Worm (Caenorhabditis elegans) whole organism, young adult: ENCODE measurements around the gene tir-1.

Source experiments
- B0019.2 ChIP-seq: fragments of 200-800 bp; sonication (Bioruptor generic); conservative IDR thresholded peaks from 2 replicates; pipeline ENCODE4 v1.3.6; 2022; ENCODE audit warnings: missing genetic modification reagents, missing genetic modification characterization, missing compliant biosample characterization
- B0261.1 ChIP-seq: sonication (generic microtip); optimal IDR thresholded peaks from 2 replicates; lab custom pipeline; 2016; ENCODE audit warnings: mild to moderate bottlenecking, missing genetic modification characterization, moderate library complexity, missing compliant biosample characterization
- C17E4.6 ChIP-seq: fragments of 200-800 bp; sonication (Bioruptor generic); IDR thresholded peaks from 2 replicates; pipeline ENCODE4 v1.3.6; 2022; ENCODE audit warnings: missing genetic modification reagents, missing genetic modification characterization, missing compliant biosample characterization
- D2030.7 ChIP-seq: fragments of 200-800 bp; sonication (Bioruptor generic); IDR thresholded peaks from 2 replicates; pipeline ENCODE4 v1.3.6; 2022; ENCODE audit warnings: missing genetic modification reagents, missing genetic modification characterization, missing compliant biosample characterization
- F10E7.11 ChIP-seq: sonication (generic microtip); optimal IDR thresholded peaks from 2 replicates; lab custom pipeline; 2017; ENCODE audit warnings: mild to moderate bottlenecking, missing genetic modification characterization, moderate library complexity, missing compliant biosample characterization
- F33H1.4 ChIP-seq: fragments of 200-800 bp; sonication (Bioruptor generic); IDR thresholded peaks from 2 replicates; pipeline ENCODE4 v1.3.6; 2022; ENCODE audit warnings: missing genetic modification reagents, missing genetic modification characterization, missing compliant biosample characterization
- F39B2.1 ChIP-seq: fragments of 200-800 bp; sonication (Bioruptor generic); IDR thresholded peaks from 2 replicates; pipeline ENCODE4 v1.3.6; 2022; ENCODE audit warnings: missing genetic modification reagents, missing genetic modification characterization, missing compliant biosample characterization
- F52B5.7 ChIP-seq: sonication (generic microtip); optimal IDR thresholded peaks from 2 replicates; lab custom pipeline; 2016; ENCODE audit warnings: mild to moderate bottlenecking, missing genetic modification characterization, missing compliant biosample characterization
- K11D2.4 ChIP-seq: fragments of 200-800 bp; sonication (Bioruptor generic); IDR thresholded peaks from 2 replicates; pipeline ENCODE4 v1.3.6; 2022; ENCODE audit warnings: missing genetic modification reagents, missing genetic modification characterization, missing compliant biosample characterization
- K12H6.12 ChIP-seq: fragments of 200-800 bp; sonication (Bioruptor generic); optimal IDR thresholded peaks from 2 replicates; lab custom pipeline; 2018; ENCODE audit warnings: mild to moderate bottlenecking, missing genetic modification characterization, missing compliant biosample characterization
- T07F8.4 ChIP-seq: sonication (generic microtip); optimal IDR thresholded peaks from 2 replicates; lab custom pipeline; 2016; ENCODE audit warnings: mild to moderate bottlenecking, missing genetic modification characterization, moderate library complexity, missing compliant biosample characterization
- T26A5.8 ChIP-seq: sonication (generic microtip); optimal IDR thresholded peaks from 2 replicates; lab custom pipeline; 2016; ENCODE audit warnings: missing genetic modification characterization, missing compliant biosample characterization
- Y53F4B.3 ChIP-seq: fragments of 200-800 bp; sonication (Bioruptor generic); IDR thresholded peaks from 2 replicates; pipeline ENCODE4 v1.3.6; 2022; ENCODE audit warnings: missing genetic modification reagents, missing genetic modification characterization, missing compliant biosample characterization
- ZK185.1 ChIP-seq: sonication (generic microtip); optimal IDR thresholded peaks from 2 replicates; lab custom pipeline; 2016; ENCODE audit warnings: mild to moderate bottlenecking, missing genetic modification characterization, missing compliant biosample characterization; ENCODE audit not compliant: poor library complexity, severe bottlenecking
- athp-1 ChIP-seq: sonication (generic microtip); optimal IDR thresholded peaks from 2 replicates; lab custom pipeline; 2017; ENCODE audit warnings: mild to moderate bottlenecking, missing genetic modification characterization, missing compliant biosample characterization
- ccch-3 ChIP-seq: fragments of 200-800 bp; sonication (Bioruptor generic); optimal IDR thresholded peaks from 2 replicates; lab custom pipeline; 2018; ENCODE audit warnings: mild to moderate bottlenecking, missing genetic modification characterization, missing compliant biosample characterization
- ceh-100 ChIP-seq: fragments of 200-800 bp; sonication (Bioruptor generic); IDR thresholded peaks from 2 replicates; pipeline ENCODE4 v1.3.6; 2022; ENCODE audit warnings: missing genetic modification reagents, missing genetic modification characterization, missing compliant biosample characterization
- ceh-58 ChIP-seq: fragments of 200-800 bp; sonication (Bioruptor generic); IDR thresholded peaks from 2 replicates; pipeline ENCODE4 v1.3.6; 2022; ENCODE audit warnings: missing genetic modification characterization, missing compliant biosample characterization
- die-1 ChIP-seq: sonication (generic microtip); optimal IDR thresholded peaks from 2 replicates; lab custom pipeline; 2016; ENCODE audit warnings: missing genotype, mild to moderate bottlenecking, missing genetic modification characterization, missing compliant biosample characterization
- ets-4 ChIP-seq: fragments of 200-800 bp; sonication (Bioruptor generic); optimal IDR thresholded peaks from 2 replicates; lab custom pipeline; 2018; ENCODE audit warnings: mild to moderate bottlenecking, missing genetic modification characterization, missing compliant biosample characterization
- fkh-3 ChIP-seq: sonication (generic microtip); optimal IDR thresholded peaks from 2 replicates; lab custom pipeline; 2016; ENCODE audit warnings: mild to moderate bottlenecking, missing genetic modification characterization, missing compliant biosample characterization
- him-1 ChIP-seq: sonication (generic microtip); optimal IDR thresholded peaks from 2 replicates; lab custom pipeline; 2016; ENCODE audit warnings: missing genotype, missing genetic modification reagents, missing genetic modification characterization, missing compliant biosample characterization
- hrde-1 ChIP-seq: sonication (generic microtip); optimal IDR thresholded peaks from 2 replicates; lab custom pipeline; 2016; ENCODE audit warnings: missing genetic modification characterization, mild to moderate bottlenecking, missing compliant biosample characterization, moderate library complexity, missing genotype, missing genetic modification reagents, borderline replicate concordance
- let-526 ChIP-seq: fragments of 200-800 bp; sonication (Bioruptor generic); IDR thresholded peaks from 2 replicates; pipeline ENCODE4 v1.3.6; 2022; ENCODE audit warnings: missing genetic modification reagents, missing genetic modification characterization, missing compliant biosample characterization
- madf-10 ChIP-seq: sonication (generic microtip); optimal IDR thresholded peaks from 2 replicates; lab custom pipeline; 2016; ENCODE audit warnings: mild to moderate bottlenecking, missing genetic modification characterization, missing compliant biosample characterization
- madf-6 ChIP-seq: fragments of 200-800 bp; sonication (Bioruptor generic); IDR thresholded peaks from 2 replicates; pipeline ENCODE4 v1.3.6; 2022; ENCODE audit warnings: missing genetic modification reagents, missing genetic modification characterization, missing compliant biosample characterization
- mel-28 ChIP-seq: sonication (generic microtip); optimal IDR thresholded peaks from 2 replicates; lab custom pipeline; 2016; ENCODE audit warnings: borderline replicate concordance, mild to moderate bottlenecking, missing genetic modification characterization, missing compliant biosample characterization
- nfya-2 ChIP-seq: fragments of 200-800 bp; sonication (Bioruptor generic); IDR thresholded peaks from 2 replicates; pipeline ENCODE4 v1.3.6; 2022; ENCODE audit warnings: missing genetic modification reagents, missing genetic modification characterization, missing compliant biosample characterization
- nfyb-1 ChIP-seq: fragments of 200-800 bp; sonication (Bioruptor generic); IDR thresholded peaks from 2 replicates; pipeline ENCODE4 v1.3.6; 2022; ENCODE audit warnings: missing genetic modification reagents, missing genetic modification characterization, missing compliant biosample characterization
- nhr-120 ChIP-seq: fragments of 200-800 bp; sonication (Bioruptor generic); IDR thresholded peaks from 2 replicates; pipeline ENCODE4 v1.3.6; 2022; ENCODE audit warnings: missing genetic modification characterization, missing compliant biosample characterization
- nhr-27 ChIP-seq: fragments of 200-800 bp; sonication (Bioruptor generic); optimal IDR thresholded peaks from 2 replicates; lab custom pipeline; 2018; ENCODE audit warnings: mild to moderate bottlenecking, missing genetic modification characterization, moderate library complexity, missing compliant biosample characterization
- nhr-90 ChIP-seq: sonication (generic microtip); optimal IDR thresholded peaks from 2 replicates; lab custom pipeline; 2016; ENCODE audit warnings: missing genotype, mild to moderate bottlenecking, missing genetic modification characterization, missing compliant biosample characterization
- pha-4 ChIP-seq: fragments of 150-350 bp; sonication (generic microtip); optimal IDR thresholded peaks from 2 replicates; lab custom pipeline; 2014; ENCODE audit warnings: missing biosample characterization, missing genetic modification reagents, missing genetic modification characterization
- rec-8 ChIP-seq, 2 experiments: sonication (generic microtip); optimal IDR thresholded peaks; 2 replicates each; lab custom pipeline; 2016; ENCODE audit warnings: mild to moderate bottlenecking in 2 of 2, missing genetic modification characterization in 2 of 2, missing genetic modification reagents in 2 of 2, missing genotype in 2 of 2, missing biosample characterization in 1 of 2, missing compliant biosample characterization in 1 of 2, moderate library complexity in 1 of 2
- sdz-38 ChIP-seq: sonication (generic microtip); optimal IDR thresholded peaks from 2 replicates; lab custom pipeline; 2016; ENCODE audit warnings: missing genotype, missing genetic modification characterization, missing compliant biosample characterization
- snpc-1.3 ChIP-seq: sonication (generic microtip); optimal IDR thresholded peaks from 2 replicates; lab custom pipeline; 2017; ENCODE audit warnings: missing genetic modification characterization, mild to moderate bottlenecking, missing compliant biosample characterization, antibody characterized with exemption, moderate library complexity, missing genotype, missing genetic modification reagents; ENCODE audit not compliant: insufficient read depth
- snpc-4 ChIP-seq, 5 experiments: fragments of 150-350 bp in 1 of 5; sonication (generic microtip) in 4 of 5; optimal IDR thresholded peaks; 2 replicates each; lab custom pipeline; 2014 to 2018; ENCODE audit warnings: missing genetic modification characterization in 5 of 5, missing biosample characterization in 3 of 5, antibody characterized with exemption in 2 of 5, mild to moderate bottlenecking in 2 of 5, missing compliant biosample characterization in 2 of 5, missing genotype in 2 of 5, moderate library complexity in 2 of 5, missing genetic modification reagents in 1 of 5
- somi-1 ChIP-seq: fragments of 200-800 bp; sonication (Bioruptor generic); optimal IDR thresholded peaks from 2 replicates; lab custom pipeline; 2018; ENCODE audit warnings: mild to moderate bottlenecking, missing genetic modification characterization, missing compliant biosample characterization
- tbx-9 ChIP-seq: sonication (generic microtip); optimal IDR thresholded peaks from 2 replicates; lab custom pipeline; 2016; ENCODE audit warnings: borderline replicate concordance, missing genetic modification characterization, inconsistent platforms, missing compliant biosample characterization
- unc-62 ChIP-seq: fragments of 150-350 bp; optimal IDR thresholded peaks from 2 replicates; lab custom pipeline; 2014; ENCODE audit warnings: missing biosample characterization, missing genetic modification reagents, missing genetic modification characterization
- zim-3 ChIP-seq: sonication (generic microtip); optimal IDR thresholded peaks from 2 replicates; lab custom pipeline; 2017; ENCODE audit warnings: mild to moderate bottlenecking, missing genetic modification characterization, moderate library complexity, missing compliant biosample characterization
- ztf-26 ChIP-seq: sonication (generic microtip); optimal IDR thresholded peaks from 2 replicates; lab custom pipeline; 2017; ENCODE audit warnings: missing genetic modification characterization, missing compliant biosample characterization
- ztf-6 ChIP-seq: fragments of 200-800 bp; sonication (Bioruptor generic); IDR thresholded peaks from 2 replicates; pipeline ENCODE4 v1.3.6; 2022; ENCODE audit warnings: missing genetic modification reagents, missing genetic modification characterization, missing compliant biosample characterization

tir-1 gene

DNA sequence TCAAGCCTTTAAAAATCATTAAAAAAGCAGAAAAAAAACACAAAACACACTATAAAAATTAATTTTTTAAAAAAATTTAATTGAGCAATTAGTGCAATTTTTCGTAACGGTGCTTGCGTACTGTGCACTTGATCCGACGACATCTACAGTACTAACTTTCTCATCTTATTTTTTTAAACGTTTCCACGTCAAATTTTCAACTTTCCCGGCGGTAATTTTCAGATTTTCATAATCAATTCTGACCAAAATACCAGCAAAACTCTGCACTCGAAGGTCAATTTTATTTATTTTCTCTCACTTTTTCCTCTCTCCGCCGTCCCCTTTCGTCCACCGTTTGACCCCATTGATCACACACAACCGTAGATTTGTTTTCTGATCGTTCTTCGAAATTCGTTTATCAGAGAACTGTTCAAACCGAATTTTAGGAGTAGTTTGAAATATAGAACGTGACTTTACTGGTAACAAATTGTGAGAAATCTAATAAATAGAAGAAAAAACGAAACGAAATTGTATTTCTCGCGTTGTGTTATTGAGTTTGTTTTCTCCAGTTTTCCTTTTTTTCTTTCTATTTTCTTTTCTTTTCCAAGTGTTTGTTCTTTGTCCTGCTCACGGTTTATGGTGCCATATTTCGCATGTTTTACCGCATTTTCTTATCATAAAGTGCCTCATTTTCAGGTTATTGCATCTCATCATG, 37.5 kb downstream of the tir-1 start, which contains the start of gene acs-19 (continued):
- TF ChIP-seq nhr-90 (tag; lab: Kevin White, UChicago): no peak
- no peak for TF ChIP-seq T07F8.4 (tag; lab: Kevin White, UChicago)
- no peak for TF ChIP-seq T26A5.8 (tag; lab: Kevin White, UChicago)
- TF ChIP-seq tbx-9 (tag; lab: Kevin White, UChicago): no peak
- no peak for TF ChIP-seq ztf-26 (tag; lab: Kevin White, UChicago)
- TF ChIP-seq F10E7.11 (tag; lab: Kevin White, UChicago): no peak
- TF ChIP-seq hrde-1 (tag; lab: Kevin White, UChicago): no peak
- TF ChIP-seq Y53F4B.3 (GFP tag; lab: Robert Waterston, UW): no peak
- no peak for TF ChIP-seq K11D2.4
- TF ChIP-seq nfyb-1 (GFP tag; lab: Robert Waterston, UW): 0 out of 2 replicates have a peak, but pooled peaks have one; percentile 63
- peak; percentile 30 for TF ChIP-seq F52B5.7 (tag; lab: Kevin White, UChicago)
- no peak for TF ChIP-seq him-1 (tag; lab: Kevin White, UChicago)
- TF ChIP-seq C17E4.6: no peak
- TF ChIP-seq let-526 (GFP tag; lab: Robert Waterston, UW): no peak
- TF ChIP-seq ztf-6 (GFP tag; lab: Robert Waterston, UW): no peak
- peak; percentile 35 for TF ChIP-seq F33H1.4 (GFP tag; lab: Robert Waterston, UW)
- no peak for TF ChIP-seq ets-4 (GFP tag; lab: Kevin White, UChicago)
- no peak for TF ChIP-seq ccch-3 (GFP tag; lab: Kevin White, UChicago)
- no peak for TF ChIP-seq nhr-27 (tag; lab: Kevin White, UChicago)
- TF ChIP-seq madf-6 (GFP tag; lab: Robert Waterston, UW): peak; percentile 76
- TF ChIP-seq D2030.7: 0 out of 2 replicates have a peak, but pooled peaks have one; percentile 15
- TF ChIP-seq ceh-58: no peak
- no peak for TF ChIP-seq zim-3 (tag; lab: Kevin White, UChicago)
- no peak for TF ChIP-seq ZK185.1
- TF ChIP-seq die-1 (tag; lab: Kevin White, UChicago): no peak
- TF ChIP-seq mel-28 (tag; lab: Kevin White, UChicago): no peak
- no peak for TF ChIP-seq somi-1 (GFP tag; lab: Kevin White, UChicago)
- TF ChIP-seq nfya-2: no peak
- TF ChIP-seq B0261.1 (tag; lab: Kevin White, UChicago): no peak
- TF ChIP-seq snpc-1.3 (tag; lab: Kevin White, UChicago): no peak
- no peak for TF ChIP-seq nhr-120 (GFP tag; lab: Robert Waterston, UW)
- TF ChIP-seq fkh-3: no peak
- no peak for TF ChIP-seq ceh-100 (GFP tag; lab: Robert Waterston, UW)
- peak; percentile 53 for TF ChIP-seq K12H6.12
- TF ChIP-seq pha-4 (tag; lab: Kevin White, UChicago): no peak
- TF ChIP-seq athp-1 (tag; lab: Kevin White, UChicago): no peak
- TF ChIP-seq B0019.2: no peak
- TF ChIP-seq snpc-4 (GFP tag; optimal IDR thresholded peaks at IDR 0.05; lab: Kevin White, UChicago): no peak
- no peak for TF ChIP-seq snpc-4 (tag; optimal IDR thresholded peaks at IDR 0.05; lab: Kevin White, UChicago)
- TF ChIP-seq madf-10 (tag; lab: Kevin White, UChicago): no peak
- TF ChIP-seq F39B2.1 (GFP tag; lab: Robert Waterston, UW): no peak
- TF ChIP-seq unc-62 (GFP tag; lab: Kevin White, UChicago): no peak
- no peak for TF ChIP-seq rec-8 (tag; optimal IDR thresholded peaks at IDR 0.05; lab: Kevin White, UChicago)
- no peak for TF ChIP-seq sdz-38 (tag; lab: Kevin White, UChicago)
